Worm (Caenorhabditis elegans): Measurements from ENCODE around the gene C18E9.5.

Gene C18E9.5

DNA sequence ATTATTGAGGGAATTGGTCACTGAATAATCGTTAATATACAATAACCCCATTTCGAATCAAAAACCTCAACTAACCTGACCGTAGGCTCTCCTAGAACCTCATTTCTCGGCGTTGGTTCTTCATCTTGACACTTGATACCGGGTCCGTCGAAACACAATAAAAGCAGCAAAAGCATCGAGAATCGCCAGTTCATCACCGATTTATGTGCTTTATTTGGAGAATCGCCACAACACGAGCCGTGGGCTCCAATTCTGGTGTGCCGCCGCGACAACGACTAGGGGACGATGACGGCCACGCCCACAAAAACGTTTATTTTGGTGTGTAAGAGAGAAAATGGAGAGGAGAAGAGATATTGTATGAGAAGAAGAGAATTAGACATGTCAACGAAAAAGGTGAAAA, 22.4 kb upstream of the C18E9.5 start, which contains the start of gene cutl-15:
Gene cutl-15 (minus strand): TSS at position 298 of the 400 bp plus-strand sequence.
- TF ChIP-seq zip-4 (GFP tag; optimal IDR thresholded peaks at IDR 0.05) = no peak
- no peak for TF ChIP-seq nhr-84 (tag; optimal IDR thresholded peaks at IDR 0.05)
- no peak for TF ChIP-seq alr-1 (tag; optimal IDR thresholded peaks at IDR 0.05; ENCODE audit: borderline replicate concordance)
- no peak for TF ChIP-seq ceh-63 (GFP tag; optimal IDR thresholded peaks at IDR 0.05)
- no peak for TF ChIP-seq aly-2 (tag; optimal IDR thresholded peaks at IDR 0.05)
- TF ChIP-seq unc-62 (GFP tag; optimal IDR thresholded peaks at IDR 0.05) = no peak
- no peak for TF ChIP-seq swsn-7 (tag; optimal IDR thresholded peaks at IDR 0.05)
- no peak for TF ChIP-seq nhr-12 (tag; optimal IDR thresholded peaks at IDR 0.05)

DNA sequence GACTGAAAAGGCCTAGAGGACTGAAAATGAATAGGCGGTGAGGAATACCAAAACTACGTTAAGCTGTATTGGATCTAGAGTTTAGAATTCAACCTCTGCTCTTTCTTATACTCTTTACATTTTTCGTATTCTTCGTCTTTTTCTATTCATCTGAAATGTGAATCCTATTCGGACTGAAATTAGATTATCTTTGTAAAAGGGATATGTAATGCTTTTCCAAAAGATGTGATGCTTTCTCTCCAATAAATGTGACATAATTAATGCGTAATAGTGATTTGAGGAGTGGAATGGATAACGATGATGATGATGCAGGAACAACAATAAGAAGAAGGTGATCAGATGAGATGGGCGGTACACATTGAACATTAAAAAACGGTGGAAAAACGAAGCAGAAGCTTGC, 21.1 kb upstream of the C18E9.5 start:
- TF ChIP-seq nhr-12 (tag; optimal IDR thresholded peaks at IDR 0.05) (no peak), fkh-10 (GFP tag; optimal IDR thresholded peaks at IDR 0.05) (peak; percentile 34), dsc-1 (tag; optimal IDR thresholded peaks at IDR 0.05) (peak; percentile 54), lin-14 (GFP tag; optimal IDR thresholded peaks at IDR 0.05) (peak; percentile 30)

DNA sequence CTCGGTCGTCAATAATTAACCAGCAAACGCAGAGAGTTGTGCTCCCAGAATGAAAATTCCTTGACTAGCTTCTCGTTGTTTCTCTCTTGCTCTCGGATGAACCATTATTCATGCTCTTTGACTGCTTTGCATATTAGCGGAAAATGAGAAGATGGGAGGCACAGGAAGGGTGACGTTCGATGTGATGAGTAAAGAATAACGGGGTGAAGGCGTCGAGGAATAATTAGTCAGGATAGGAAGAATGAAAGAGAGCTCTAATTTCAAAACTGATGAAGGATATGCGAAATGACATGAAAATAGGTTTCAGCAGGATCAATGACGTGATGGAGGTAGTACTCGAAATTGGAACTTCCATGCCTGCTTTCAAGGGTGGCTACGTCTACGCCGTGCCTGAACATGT, 18.5 kb upstream of the C18E9.5 start:
- TF ChIP-seq lin-14 (GFP tag; optimal IDR thresholded peaks at IDR 0.05) (peak; percentile 29), unc-30 (tag; optimal IDR thresholded peaks at IDR 0.05) (no peak), lin-35 (GFP tag; optimal IDR thresholded peaks at IDR 0.05) (no peak), unc-62 (GFP tag; optimal IDR thresholded peaks at IDR 0.05) (no peak), ama-1 (optimal IDR thresholded peaks at IDR 0.05) (no peak), nhr-47 (tag; optimal IDR thresholded peaks at IDR 0.05) (no peak), zag-1 (tag; optimal IDR thresholded peaks at IDR 0.05) (no peak), unc-86 (tag; optimal IDR thresholded peaks at IDR 0.05) (peak; percentile 65), ceh-8 (GFP tag; optimal IDR thresholded peaks at IDR 0.05) (no peak), nhr-11 (tag; optimal IDR thresholded peaks at IDR 0.05) (no peak), nhr-84 (tag; optimal IDR thresholded peaks at IDR 0.05) (no peak)

DNA sequence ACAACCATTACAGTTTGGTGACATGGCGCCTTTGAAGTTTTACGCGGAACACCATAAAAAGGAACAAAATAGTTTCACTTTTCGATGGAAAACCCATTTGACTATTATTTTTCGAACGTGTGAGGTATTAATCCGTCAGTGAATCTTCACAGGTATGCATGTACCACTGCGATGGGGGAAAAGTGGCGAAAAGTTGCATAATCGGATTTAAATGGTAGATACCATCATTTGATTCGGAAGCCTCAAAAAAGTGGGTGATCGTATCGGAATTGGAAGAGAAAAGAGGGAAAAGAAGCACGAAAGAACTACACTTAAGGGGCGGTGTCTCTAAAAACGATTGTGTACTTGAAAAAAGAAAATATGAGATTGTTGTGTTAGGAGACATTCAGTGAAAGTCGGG, 16.1 kb upstream of the C18E9.5 start:
- TF ChIP-seq zag-1 (tag; optimal IDR thresholded peaks at IDR 0.05) (no peak), ztf-11 (tag; optimal IDR thresholded peaks at IDR 0.05) (no peak), blmp-1 (tag; optimal IDR thresholded peaks at IDR 0.05) (peak; percentile 85), elt-3 (tag; optimal IDR thresholded peaks at IDR 0.05) (no peak)

DNA sequence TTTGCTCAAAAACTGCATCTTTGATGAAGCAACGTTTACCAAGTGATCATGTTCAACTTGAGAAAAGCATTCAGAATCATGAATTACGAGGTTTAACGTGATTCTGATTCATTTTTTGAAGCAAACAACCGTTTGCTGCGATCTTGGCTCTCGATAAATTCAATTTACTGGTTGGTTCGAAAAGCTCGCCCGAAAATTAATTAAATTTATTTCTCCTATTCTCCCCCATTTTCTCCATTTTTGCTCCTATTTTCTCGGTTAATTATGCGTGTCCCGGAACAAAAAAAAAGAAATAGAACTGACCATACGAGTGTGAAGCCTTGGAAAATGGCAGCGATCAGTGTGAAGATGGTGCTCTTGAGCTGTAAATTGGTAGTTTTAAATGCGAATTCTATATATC, 12.9 kb upstream of the C18E9.5 start:
- TF ChIP-seq lin-14 (GFP tag; optimal IDR thresholded peaks at IDR 0.05) (peak; percentile 61), nhr-84 (tag; optimal IDR thresholded peaks at IDR 0.05) (no peak), swsn-7 (tag; optimal IDR thresholded peaks at IDR 0.05) (no peak), nhr-90 (tag; optimal IDR thresholded peaks at IDR 0.05; ENCODE audit: poor library complexity) (no peak), ztf-4 (tag; optimal IDR thresholded peaks at IDR 0.05) (no peak), sup-37 (GFP tag; optimal IDR thresholded peaks at IDR 0.05) (no peak), ceh-8 (GFP tag; optimal IDR thresholded peaks at IDR 0.05) (no peak), elt-3 (tag; optimal IDR thresholded peaks at IDR 0.05) (no peak), ces-1 (GFP tag; optimal IDR thresholded peaks at IDR 0.05) (peak; percentile 6), vab-15 (tag; optimal IDR thresholded peaks at IDR 0.05) (no peak), nhr-28 (tag; optimal IDR thresholded peaks at IDR 0.05) (no peak), sox-4 (tag; optimal IDR thresholded peaks at IDR 0.05) (no peak), nhr-19 (GFP tag; conservative IDR thresholded peaks at IDR 0.05) (no peak), efl-3 (GFP tag; optimal IDR thresholded peaks at IDR 0.05) (no peak), zip-4 (GFP tag; optimal IDR thresholded peaks at IDR 0.05) (no peak), ztf-11 (tag; optimal IDR thresholded peaks at IDR 0.05) (no peak), ets-5 (GFP tag; IDR thresholded peaks at IDR 0.05) (no peak), nhr-47 (tag; optimal IDR thresholded peaks at IDR 0.05) (peak; percentile 3), snpc-4 (tag; optimal IDR thresholded peaks at IDR 0.05) (no peak), ceh-88 (GFP tag; IDR thresholded peaks at IDR 0.05) (no peak), nhr-11 (tag; optimal IDR thresholded peaks at IDR 0.05) (no peak), fos-1 (tag; optimal IDR thresholded peaks at IDR 0.05) (no peak), efl-1 (optimal IDR thresholded peaks at IDR 0.05) (no peak), efl-1 (GFP tag; optimal IDR thresholded peaks at IDR 0.05 in 1 of 2) (no peak), C16A3.4 (tag; optimal IDR thresholded peaks at IDR 0.05) (no peak), dsc-1 (tag; optimal IDR thresholded peaks at IDR 0.05) (no peak)
